Fruit fly (Drosophila melanogaster): ENCODE measurements around the gene CG13375.

CG13375 gene

dm6 chrX:334624-335292 is 40.0 kb upstream of the CG13375 start (continued):
- TF ChIP-seq CG30431 (GFP tag; optimal IDR thresholded peaks at IDR 0.05) (no peak), toy (GFP tag; IDR thresholded peaks at IDR 0.05) (no peak), CG12071 (GFP tag; optimal IDR thresholded peaks at IDR 0.05) (no peak), CG14860 (GFP tag; IDR thresholded peaks at IDR 0.05; ENCODE audit: partially characterized antibody) (peak; percentile 59; the same call in 2 of the 3 replicates), odd (GFP tag; optimal IDR thresholded peaks at IDR 0.05) (peak; percentile 15), Hr3 (GFP tag; optimal IDR thresholded peaks at IDR 0.05) (no peak), CG4328 (GFP tag; optimal IDR thresholded peaks at IDR 0.05) (no peak), CoRest (tag; optimal IDR thresholded peaks at IDR 0.05) (peak; percentile 41), CG18619 (GFP tag; optimal IDR thresholded peaks at IDR 0.05) (peak; percentile 25), dpn (GFP tag; optimal IDR thresholded peaks at IDR 0.05) (peak in 1 of 2 experiments; percentile 5), D19B (GFP tag; optimal IDR thresholded peaks at IDR 0.05) (peak; percentile 81), lab (GFP tag; optimal IDR thresholded peaks at IDR 0.05) (peak; percentile 50), vfl (GFP tag; optimal IDR thresholded peaks at IDR 0.05) (no peak), nom (GFP tag; optimal IDR thresholded peaks at IDR 0.05) (peak; percentile 17), Sox102F (GFP tag; optimal IDR thresholded peaks at IDR 0.05) (peak; percentile 64), trh (GFP tag; optimal IDR thresholded peaks at IDR 0.05) (no peak), CG13624 (GFP tag; optimal IDR thresholded peaks at IDR 0.05) (peak; percentile 18), CG10321 (GFP tag; IDR thresholded peaks at IDR 0.05) (no peak), Ssrp (tag; optimal IDR thresholded peaks at IDR 0.05) (peak; percentile 7), CG9932 (GFP tag; IDR thresholded peaks at IDR 0.05) (0 out of 2 replicates have a peak, but pooled peaks have one; percentile 17), pan (optimal IDR thresholded peaks at IDR 0.05) (no peak), pan (GFP tag; optimal IDR thresholded peaks at IDR 0.05 in 1 of 2, IDR thresholded peaks at IDR 0.05 in 1 of 2) (peak in 1 of 2 experiments; percentile 30), Lim3 (GFP tag; IDR thresholded peaks at IDR 0.05) (no peak), D19A (tag; optimal IDR thresholded peaks at IDR 0.05) (peak; percentile 43), Oli (tag; optimal IDR thresholded peaks at IDR 0.05) (peak; percentile 53), grau (tag; optimal IDR thresholded peaks at IDR 0.05) (peak; percentile 40), Rfx (GFP tag; IDR thresholded peaks at IDR 0.05) (no peak), nerfin-2 (GFP tag; IDR thresholded peaks at IDR 0.05; ENCODE audit: partially characterized antibody) (peak; percentile 46), CG2116 (GFP tag; optimal IDR thresholded peaks at IDR 0.05) (no peak), Meics (GFP tag; optimal IDR thresholded peaks at IDR 0.05) (peak; percentile 35), Hmr (GFP tag; optimal IDR thresholded peaks at IDR 0.05) (peak; percentile 0), Abd-B (GFP tag; optimal IDR thresholded peaks at IDR 0.05) (peak; percentile 34), CG30403 (GFP tag; optimal IDR thresholded peaks at IDR 0.05) (peak; percentile 43), CG2712 (tag; optimal IDR thresholded peaks at IDR 0.05) (peak; percentile 38), Fer1 (GFP tag; optimal IDR thresholded peaks at IDR 0.05) (peak; percentile 37), vvl (GFP tag; IDR thresholded peaks at IDR 0.05) (peak; percentile 45; the same call in 1 of the 2 replicates), CG18262 (tag; optimal IDR thresholded peaks at IDR 0.05) (peak; percentile 33), shn (GFP tag; optimal IDR thresholded peaks at IDR 0.05) (no peak), CG9437 (GFP tag; optimal IDR thresholded peaks at IDR 0.05) (no peak), CG7928 (GFP tag; optimal IDR thresholded peaks at IDR 0.05) (no peak), CG13424 (tag; optimal IDR thresholded peaks at IDR 0.05) (peak; percentile 40), CG5180 (GFP tag; optimal IDR thresholded peaks at IDR 0.05) (peak; percentile 11), CG6683 (GFP tag; optimal IDR thresholded peaks at IDR 0.05) (no peak), CG3281 (GFP tag; optimal IDR thresholded peaks at IDR 0.05) (peak; percentile 10), Sox100B (GFP tag; optimal IDR thresholded peaks at IDR 0.05) (peak; percentile 26), Chrac-16 (GFP tag; optimal IDR thresholded peaks at IDR 0.05) (no peak), CG12155 (GFP tag; optimal IDR thresholded peaks at IDR 0.05) (peak; percentile 2), CG42726 (GFP tag; IDR thresholded peaks at IDR 0.05; ENCODE audit: partially characterized antibody) (peak; percentile 52; the same call in 1 of the 2 replicates), ham (GFP tag; IDR thresholded peaks at IDR 0.05) (no peak)
